Fruit fly (Drosophila melanogaster) whole organism, embryonic: ENCODE data around the gene S-Lap4.
A peak's percentile ranks its signal among the peaks of the same experiment; 100 is the strongest.

Experiments
- B-H1 ChIP-seq: fragments of 200-800 bp; sonication (Bioruptor generic); IDR thresholded peaks from 3 replicates; pipeline ENCODE4 v1.3.6; 2022; ENCODE audit warnings: missing biosample characterization, missing genetic modification characterization
- CG10654 ChIP-seq: fragments of 200-800 bp; sonication (Bioruptor generic); optimal IDR thresholded peaks from 2 replicates; lab custom pipeline; 2016; ENCODE audit warnings: missing biosample characterization, missing genetic modification characterization
- CG10959 ChIP-seq: fragments of 200-800 bp; sonication (Bioruptor generic); IDR thresholded peaks from 2 replicates; pipeline ENCODE4 v1.3.6; 2022; ENCODE audit warnings: missing biosample characterization, missing genetic modification characterization
- CG11085 ChIP-seq: fragments of 200-800 bp; sonication (Bioruptor generic); IDR thresholded peaks from 2 replicates; pipeline ENCODE4 v1.3.6; 2022; ENCODE audit warnings: missing biosample characterization, missing genetic modification characterization
- CG11504 ChIP-seq: fragments of 200-800 bp; sonication (Bioruptor generic); optimal IDR thresholded peaks from 3 replicates; lab custom pipeline; 2019; ENCODE audit warnings: missing biosample characterization, mild to moderate bottlenecking, missing genetic modification characterization, moderate library complexity
- CG12391 ChIP-seq: fragments of 200-800 bp; sonication (Bioruptor generic); optimal IDR thresholded peaks from 3 replicates; lab custom pipeline; 2018; ENCODE audit warnings: missing biosample characterization, mild to moderate bottlenecking, missing genetic modification characterization, moderate library complexity
- CG12942 ChIP-seq: fragments of 200-800 bp; sonication (Bioruptor generic); optimal IDR thresholded peaks from 3 replicates; lab custom pipeline; 2016; ENCODE audit warnings: missing biosample characterization, missing genetic modification characterization
- CG14710 ChIP-seq: fragments of 200-800 bp; sonication (Bioruptor generic); optimal IDR thresholded peaks from 3 replicates; lab custom pipeline; 2019; ENCODE audit warnings: missing biosample characterization, mild to moderate bottlenecking, missing genetic modification characterization, moderate library complexity
- CG15514 ChIP-seq: fragments of 200-800 bp; sonication (Bioruptor generic); optimal IDR thresholded peaks from 3 replicates; lab custom pipeline; 2017; ENCODE audit warnings: missing biosample characterization, missing genetic modification characterization, mild to moderate bottlenecking, moderate library complexity, missing genetic modification reagents
- CG15696 ChIP-seq: fragments of 200-800 bp; sonication (Bioruptor generic); optimal IDR thresholded peaks from 2 replicates; lab custom pipeline; 2019; ENCODE audit warnings: missing biosample characterization, mild to moderate bottlenecking, missing genetic modification characterization, moderate library complexity
- CG2120 ChIP-seq: fragments of 200-800 bp; sonication (Bioruptor generic); optimal IDR thresholded peaks from 3 replicates; lab custom pipeline; 2016; ENCODE audit warnings: missing biosample characterization, missing genetic modification characterization
- CG2875 ChIP-seq: fragments of 200-800 bp; sonication (Bioruptor generic); optimal IDR thresholded peaks from 2 replicates; lab custom pipeline; 2017; ENCODE audit warnings: missing biosample characterization, mild to moderate bottlenecking, missing genetic modification characterization, missing genetic modification reagents
- CG2889 ChIP-seq: fragments of 200-800 bp; sonication (Bioruptor generic); IDR thresholded peaks from 3 replicates; pipeline ENCODE4 v1.3.6; 2022; ENCODE audit warnings: missing biosample characterization, missing genetic modification characterization
- CG30020 ChIP-seq: fragments of 200-800 bp; optimal IDR thresholded peaks from 2 replicates; lab custom pipeline; 2019; ENCODE audit warnings: missing biosample characterization, mild to moderate bottlenecking, missing genetic modification characterization, moderate library complexity
- CG6765 ChIP-seq: fragments of 200-800 bp; sonication (Bioruptor generic); optimal IDR thresholded peaks from 3 replicates; lab custom pipeline; 2017; ENCODE audit warnings: missing biosample characterization, mild to moderate bottlenecking, missing genetic modification characterization
- CG7357 ChIP-seq: fragments of 200-800 bp; sonication (Bioruptor generic); IDR thresholded peaks from 3 replicates; pipeline ENCODE4 v1.3.6; 2022; ENCODE audit warnings: missing biosample characterization, missing genetic modification characterization
- CG8924 ChIP-seq: fragments of 200-800 bp; optimal IDR thresholded peaks from 3 replicates; lab custom pipeline; 2019; ENCODE audit warnings: missing biosample characterization, mild to moderate bottlenecking, missing genetic modification characterization, moderate library complexity
- CG9215 ChIP-seq: fragments of 200-800 bp; sonication (Bioruptor generic); IDR thresholded peaks from 2 replicates; pipeline ENCODE4 v1.3.6; 2022; ENCODE audit warnings: missing biosample characterization, missing genetic modification characterization
- D19A ChIP-seq: fragments of 200-800 bp; optimal IDR thresholded peaks from 3 replicates; lab custom pipeline; 2019; ENCODE audit warnings: missing biosample characterization, mild to moderate bottlenecking, missing genetic modification characterization, moderate library complexity
- Dfd ChIP-seq, 2 experiments: fragments of >200 bp; optimal IDR thresholded peaks; 2 replicates each; lab custom pipeline; 2017; ENCODE audit warnings: missing biosample characterization in 2 of 2, missing genetic modification characterization in 2 of 2
- Dll ChIP-seq: fragments of 200-800 bp; sonication (Bioruptor generic); IDR thresholded peaks from 4 replicates; pipeline ENCODE4 v1.3.6; 2022; ENCODE audit warnings: missing biosample characterization, missing genetic modification characterization; ENCODE audit not compliant: partially characterized antibody
- Dref ChIP-seq: fragments of 200-800 bp; sonication (Bioruptor generic); IDR thresholded peaks from 2 replicates; pipeline ENCODE4 v1.3.6; 2022; ENCODE audit warnings: missing biosample characterization, missing genetic modification characterization
- ERR ChIP-seq: fragments of 200-800 bp; sonication (Bioruptor generic); optimal IDR thresholded peaks from 2 replicates; lab custom pipeline; 2016; ENCODE audit warnings: missing biosample characterization, missing genetic modification characterization
- Elba2 ChIP-seq: fragments of 200-800 bp; sonication (Bioruptor generic); optimal IDR thresholded peaks from 3 replicates; lab custom pipeline; 2016; ENCODE audit warnings: missing biosample characterization, missing genetic modification characterization
- H2.0 ChIP-seq: fragments of 200-800 bp; sonication (Bioruptor generic); IDR thresholded peaks from 2 replicates; pipeline ENCODE4 v1.3.6; 2022; ENCODE audit warnings: missing biosample characterization, missing genetic modification characterization
- Hand ChIP-seq: fragments of 200-800 bp; sonication (Bioruptor generic); optimal IDR thresholded peaks from 2 replicates; lab custom pipeline; 2017; ENCODE audit warnings: mild to moderate bottlenecking, missing biosample characterization, missing genetic modification reagents, missing genetic modification characterization
- Hmx ChIP-seq: fragments of 200-800 bp; sonication (Bioruptor generic); optimal IDR thresholded peaks from 2 replicates; lab custom pipeline; 2016; ENCODE audit warnings: missing biosample characterization, missing genetic modification characterization
- Hr51 ChIP-seq, 2 experiments: fragments of 200-800 bp; sonication (Bioruptor generic); optimal IDR thresholded peaks; 2 replicates in 1 of 2; 3 replicates in 1 of 2; lab custom pipeline; 2016 to 2018; ENCODE audit warnings: missing biosample characterization in 2 of 2, missing genetic modification characterization in 2 of 2, mild to moderate bottlenecking in 1 of 2, moderate library complexity in 1 of 2
- Myb ChIP-seq: fragments of 200-800 bp; sonication (Bioruptor generic); optimal IDR thresholded peaks from 2 replicates; lab custom pipeline; 2016; ENCODE audit warnings: missing biosample characterization, missing genetic modification characterization
- Nf-YB ChIP-seq: fragments of 200-800 bp; sonication (Bioruptor generic); optimal IDR thresholded peaks from 3 replicates; lab custom pipeline; 2019; ENCODE audit warnings: missing biosample characterization, mild to moderate bottlenecking, missing genetic modification characterization, moderate library complexity
- Optix ChIP-seq: fragments of 200-800 bp; sonication (Bioruptor generic); IDR thresholded peaks from 3 replicates; pipeline ENCODE4 v1.3.6; 2022; ENCODE audit warnings: missing biosample characterization, missing genetic modification characterization
- Xbp1 ChIP-seq: fragments of 200-800 bp; sonication (Bioruptor generic); optimal IDR thresholded peaks from 3 replicates; lab custom pipeline; 2016; ENCODE audit warnings: missing biosample characterization, mild to moderate bottlenecking, missing genetic modification characterization
- amos ChIP-seq: fragments of 200-800 bp; sonication (Bioruptor generic); IDR thresholded peaks from 2 replicates; pipeline ENCODE4 v1.3.6; 2022; ENCODE audit warnings: missing biosample characterization, missing genetic modification characterization; ENCODE audit not compliant: partially characterized antibody
- ato ChIP-seq: fragments of 200-800 bp; sonication (Bioruptor generic); IDR thresholded peaks from 2 replicates; pipeline ENCODE4 v1.3.6; 2022; ENCODE audit warnings: missing biosample characterization, missing genetic modification characterization; ENCODE audit not compliant: partially characterized antibody
- ems ChIP-seq: fragments of 200-800 bp; sonication (Bioruptor generic); optimal IDR thresholded peaks from 3 replicates; lab custom pipeline; 2016; ENCODE audit warnings: missing biosample characterization, missing genetic modification characterization
- eyg ChIP-seq: fragments of 200-800 bp; sonication (Bioruptor generic); optimal IDR thresholded peaks from 3 replicates; lab custom pipeline; 2016; ENCODE audit warnings: missing biosample characterization, missing genetic modification characterization
- fd96Cb ChIP-seq: fragments of 200-800 bp; sonication (Bioruptor generic); optimal IDR thresholded peaks from 2 replicates; lab custom pipeline; 2018; ENCODE audit warnings: missing biosample characterization, mild to moderate bottlenecking, missing genetic modification characterization, moderate library complexity
- ftz-f1 ChIP-seq: fragments of 200-800 bp; sonication (Bioruptor generic); optimal IDR thresholded peaks from 2 replicates; lab custom pipeline; 2016; ENCODE audit warnings: missing biosample characterization, missing genetic modification characterization
- gce ChIP-seq: fragments of 200-800 bp; sonication (Bioruptor generic); IDR thresholded peaks from 3 replicates; pipeline ENCODE4 v1.3.6; 2022; ENCODE audit warnings: missing biosample characterization, missing genetic modification characterization
- klu ChIP-seq: fragments of 200-800 bp; sonication (Bioruptor generic); IDR thresholded peaks from 2 replicates; pipeline ENCODE4 v1.3.6; 2022; ENCODE audit warnings: missing biosample characterization, missing genetic modification characterization
- lilli ChIP-seq: fragments of 200-800 bp; sonication (Bioruptor generic); optimal IDR thresholded peaks from 3 replicates; lab custom pipeline; 2016; ENCODE audit warnings: missing biosample characterization, missing genetic modification characterization
- lov ChIP-seq, 2 experiments: fragments of 200-800 bp in 1 of 2; fragments of >200 bp in 1 of 2; sonication (Bioruptor generic) in 1 of 2; IDR thresholded peaks in 1 of 2; optimal IDR thresholded peaks in 1 of 2; 2 replicates in 1 of 2; 3 replicates in 1 of 2; pipeline versions ENCODE4 v1.3.6 to Lab custom; 2017 to 2022; ENCODE audit warnings: missing biosample characterization in 1 of 2, missing genetic modification characterization in 1 of 2
- nau ChIP-seq: fragments of 200-800 bp; sonication (Bioruptor generic); optimal IDR thresholded peaks from 3 replicates; lab custom pipeline; 2017; ENCODE audit warnings: missing biosample characterization, mild to moderate bottlenecking, missing genetic modification characterization, missing genetic modification reagents
- nmo ChIP-seq: fragments of 200-800 bp; sonication (Bioruptor generic); optimal IDR thresholded peaks from 2 replicates; lab custom pipeline; 2018; ENCODE audit warnings: missing biosample characterization, mild to moderate bottlenecking, missing genetic modification characterization, moderate library complexity
- psq ChIP-seq: fragments of 200-800 bp; sonication (Bioruptor generic); optimal IDR thresholded peaks from 2 replicates; lab custom pipeline; 2017; ENCODE audit warnings: missing biosample characterization, missing genetic modification characterization
- ranshi ChIP-seq: fragments of 200-800 bp; sonication (Bioruptor generic); IDR thresholded peaks from 2 replicates; pipeline ENCODE4 v1.3.6; 2022; ENCODE audit warnings: missing biosample characterization, missing genetic modification characterization
- repo ChIP-seq: fragments of 200-800 bp; sonication (Bioruptor generic); optimal IDR thresholded peaks from 2 replicates; lab custom pipeline; 2016; ENCODE audit warnings: missing biosample characterization, missing genetic modification characterization
- sens ChIP-seq: fragments of 200-800 bp; sonication (Bioruptor generic); peaks from one replicate; lab custom pipeline; 2016; ENCODE audit warnings: missing biosample characterization, missing genetic modification characterization
- sima ChIP-seq: fragments of 200-800 bp; sonication (Bioruptor generic); optimal IDR thresholded peaks from 2 replicates; lab custom pipeline; 2016; ENCODE audit warnings: missing biosample characterization, missing genetic modification characterization

The S-Lap4 gene

dm6 chr3L:10522391-10523214, 31.9 kb downstream of the S-Lap4 start (continued):
- TF ChIP-seq klu, result no peak
- TF ChIP-seq H2.0 (GFP tag; lab: Robert Waterston, UW), result peak; percentile 29; the same call in 1 of the 2 replicates
- no peak for TF ChIP-seq CG12942 (GFP tag; lab: Kevin White, UChicago)
- TF ChIP-seq CG2120 (GFP tag; lab: Kevin White, UChicago), result peak; percentile 38
- no peak for TF ChIP-seq nau (GFP tag; lab: Kevin White, UChicago)
- TF ChIP-seq ranshi (GFP tag; lab: Robert Waterston, UW), result no peak
- no peak for TF ChIP-seq CG9215
- peak; percentile 83 for TF ChIP-seq sens (GFP tag; lab: Kevin White, UChicago)
- TF ChIP-seq Nf-YB (GFP tag; lab: Kevin White, UChicago), result no peak
- TF ChIP-seq ERR, result no peak
- TF ChIP-seq Myb (GFP tag; lab: Kevin White, UChicago), result no peak
- TF ChIP-seq CG10959 (GFP tag; lab: Robert Waterston, UW), result no peak
- TF ChIP-seq CG15696, result no peak
- TF ChIP-seq Dll (GFP tag; lab: Robert Waterston, UW), result no peak
- TF ChIP-seq lilli (GFP tag; lab: Kevin White, UChicago), result peak; percentile 6
- 0 out of 2 replicates have a peak, but pooled peaks have one; percentile 3 for TF ChIP-seq amos (GFP tag; lab: Robert Waterston, UW)
- no peak for TF ChIP-seq CG14710 (tag; lab: Kevin White, UChicago)
- no peak for TF ChIP-seq CG8924 (tag; lab: Kevin White, UChicago)
- no peak for TF ChIP-seq Dref
- TF ChIP-seq CG7357 (GFP tag; lab: Robert Waterston, UW), result no peak
- no peak for TF ChIP-seq Hand (GFP tag; lab: Kevin White, UChicago)
- TF ChIP-seq ems (GFP tag; lab: Kevin White, UChicago), result no peak
- TF ChIP-seq CG2889 (GFP tag; lab: Robert Waterston, UW), result no peak
- peak; percentile 52 for TF ChIP-seq CG11504 (tag; lab: Kevin White, UChicago)
- no peak for TF ChIP-seq Xbp1
- no peak for TF ChIP-seq CG30020 (tag; lab: Kevin White, UChicago)
- no peak for TF ChIP-seq ftz-f1 (GFP tag; lab: Kevin White, UChicago)
- no peak for TF ChIP-seq D19A (tag; lab: Kevin White, UChicago)
- TF ChIP-seq fd96Cb (tag; lab: Kevin White, UChicago), result no peak
- TF ChIP-seq sima (GFP tag; lab: Kevin White, UChicago), result no peak
- no peak for TF ChIP-seq lov (optimal IDR thresholded peaks at IDR 0.05; lab: Kevin White, UChicago)
- TF ChIP-seq lov (GFP tag; IDR thresholded peaks at IDR 0.05; lab: Robert Waterston, UW), result no peak
- no peak for TF ChIP-seq CG10654 (GFP tag; lab: Kevin White, UChicago)
- no peak for TF ChIP-seq eyg (GFP tag; lab: Kevin White, UChicago)
- TF ChIP-seq Hr51 (GFP tag; optimal IDR thresholded peaks at IDR 0.05; lab: Kevin White, UChicago), result peak in 1 of 2 experiments; percentile 54
- no peak for TF ChIP-seq CG6765 (GFP tag; lab: Kevin White, UChicago)
- TF ChIP-seq CG12391 (tag; lab: Kevin White, UChicago), result no peak
- TF ChIP-seq psq (GFP tag; lab: Kevin White, UChicago), result no peak
- TF ChIP-seq nmo, result no peak
- TF ChIP-seq CG2875, result no peak
- TF ChIP-seq Elba2 (GFP tag; lab: Kevin White, UChicago), result no peak
- TF ChIP-seq gce, result no peak
- TF ChIP-seq Hmx, result no peak
- TF ChIP-seq Optix (GFP tag; lab: Robert Waterston, UW), result no peak
- TF ChIP-seq CG11085 (GFP tag; lab: Robert Waterston, UW), result no peak
- no peak for TF ChIP-seq ato (GFP tag; lab: Robert Waterston, UW)
- TF ChIP-seq Dfd (GFP tag; optimal IDR thresholded peaks at IDR 0.05; lab: Kevin White, UChicago), result no peak
- no peak for TF ChIP-seq repo
- no peak for TF ChIP-seq CG15514 (GFP tag; lab: Kevin White, UChicago)
- no peak for TF ChIP-seq B-H1 (GFP tag; lab: Robert Waterston, UW)
